Worm (Caenorhabditis elegans) whole organism, L2 larva: ENCODE data around the gene nspc-17.

Experiments
- F13H6.1 ChIP-seq: sonication (generic microtip); optimal IDR thresholded peaks from 2 replicates; lab custom pipeline; 2016; ENCODE audit warnings: missing genetic modification characterization, missing compliant biosample characterization
- R02D3.7 ChIP-seq: fragments of 150-350 bp; optimal IDR thresholded peaks from 2 replicates; lab custom pipeline; 2014; ENCODE audit warnings: missing biosample characterization, missing genetic modification characterization
- aly-2 ChIP-seq: fragments of 150-350 bp; optimal IDR thresholded peaks from 2 replicates; lab custom pipeline; 2014; ENCODE audit warnings: missing biosample characterization, missing genetic modification characterization
- ama-1 ChIP-seq: fragments of 150-350 bp; optimal IDR thresholded peaks from 2 replicates; lab custom pipeline; 2018; ENCODE audit warnings: inconsistent platforms
- blmp-1 ChIP-seq: sonication (generic microtip); optimal IDR thresholded peaks from 2 replicates; lab custom pipeline; 2017; ENCODE audit warnings: missing genetic modification characterization, mild to moderate bottlenecking, missing compliant biosample characterization, antibody characterized with exemption, moderate library complexity; ENCODE audit not compliant: insufficient read depth
- ceh-82 ChIP-seq: fragments of 150-350 bp; optimal IDR thresholded peaks from 2 replicates; lab custom pipeline; 2014; ENCODE audit warnings: missing biosample characterization, missing genetic modification characterization
- dmd-4 ChIP-seq: sonication (generic microtip); optimal IDR thresholded peaks from 2 replicates; lab custom pipeline; 2017; ENCODE audit warnings: missing biosample characterization, missing genetic modification characterization
- elt-3 ChIP-seq: sonication (generic microtip); optimal IDR thresholded peaks from 2 replicates; lab custom pipeline; 2017; ENCODE audit warnings: missing biosample characterization, missing genetic modification characterization
- nhr-12 ChIP-seq: fragments of 150-350 bp; optimal IDR thresholded peaks from 2 replicates; lab custom pipeline; 2014; ENCODE audit warnings: missing biosample characterization, missing genetic modification characterization
- nhr-129 ChIP-seq: fragments of 150-350 bp; optimal IDR thresholded peaks from 2 replicates; lab custom pipeline; 2014; ENCODE audit warnings: missing biosample characterization, missing genetic modification characterization
- sem-4 ChIP-seq: fragments of 150-350 bp; optimal IDR thresholded peaks from 2 replicates; lab custom pipeline; 2014; ENCODE audit warnings: missing biosample characterization, missing genetic modification reagents, missing genetic modification characterization
- ztf-11 ChIP-seq: sonication (generic microtip); optimal IDR thresholded peaks from 2 replicates; lab custom pipeline; 2017; ENCODE audit warnings: missing biosample characterization, missing genetic modification characterization
- ztf-4 ChIP-seq: fragments of 150-350 bp; optimal IDR thresholded peaks from 2 replicates; lab custom pipeline; 2014; ENCODE audit warnings: missing biosample characterization, missing genetic modification characterization

DNA sequence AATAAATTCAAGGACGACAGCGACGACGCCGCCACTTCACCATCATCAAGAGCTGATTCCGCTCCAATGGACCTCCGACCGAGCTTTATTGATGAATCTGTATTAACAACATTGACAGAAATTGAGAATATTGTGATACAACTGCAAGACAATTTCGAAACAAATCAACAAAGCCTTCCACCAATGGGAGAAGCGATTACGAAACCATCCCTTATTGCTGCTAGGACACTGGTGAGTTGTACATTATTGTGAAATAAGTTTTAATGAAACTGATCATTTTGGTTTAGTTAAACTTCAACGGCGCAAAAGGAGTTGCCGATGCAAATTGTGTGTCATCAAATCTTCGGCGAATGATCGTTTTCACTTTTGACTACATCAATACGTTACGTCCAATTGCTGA lies 34.1 kb upstream of the nspc-17 start:
- no peak for TF ChIP-seq aly-2
- no peak for TF ChIP-seq ama-1 (lab: Kevin White, UChicago)
- TF ChIP-seq F13H6.1 = no peak
- no peak for TF ChIP-seq ceh-82 (tag; lab: Kevin White, UChicago)
- no peak for TF ChIP-seq elt-3 (tag; lab: Kevin White, UChicago)
- no peak for TF ChIP-seq dmd-4 (tag; lab: Kevin White, UChicago)
- no peak for TF ChIP-seq sem-4 (tag; lab: Kevin White, UChicago)
- TF ChIP-seq ztf-11 (tag; lab: Kevin White, UChicago) = no peak
- no peak for TF ChIP-seq nhr-12 (tag; lab: Kevin White, UChicago)
- no peak for TF ChIP-seq nhr-129 (tag; lab: Kevin White, UChicago)
- no peak for TF ChIP-seq blmp-1 (tag; lab: Kevin White, UChicago)
- TF ChIP-seq ztf-4 (tag; lab: Kevin White, UChicago) = no peak
- TF ChIP-seq R02D3.7 (tag; lab: Kevin White, UChicago) = no peak
